Worm (Caenorhabditis elegans) whole organism, young adult: Measurements from ENCODE around the gene pxmp-4.

Experiments used
- B0261.1 ChIP-seq: sonication (generic microtip); optimal IDR thresholded peaks from 2 replicates; lab custom pipeline; 2016; ENCODE audit warnings: mild to moderate bottlenecking, missing genetic modification characterization, moderate library complexity, missing compliant biosample characterization
- D2030.7 ChIP-seq: fragments of 200-800 bp; sonication (Bioruptor generic); IDR thresholded peaks from 2 replicates; pipeline ENCODE4 v1.3.6; 2022; ENCODE audit warnings: missing genetic modification reagents, missing genetic modification characterization, missing compliant biosample characterization
- F10E7.11 ChIP-seq: sonication (generic microtip); optimal IDR thresholded peaks from 2 replicates; lab custom pipeline; 2017; ENCODE audit warnings: mild to moderate bottlenecking, missing genetic modification characterization, moderate library complexity, missing compliant biosample characterization
- F23B12.7 ChIP-seq: sonication (generic microtip); optimal IDR thresholded peaks from 2 replicates; lab custom pipeline; 2017; ENCODE audit warnings: missing genetic modification characterization, mild to moderate bottlenecking, missing compliant biosample characterization, antibody characterized with exemption, moderate library complexity; ENCODE audit not compliant: insufficient read depth
- F55B11.4 ChIP-seq: sonication (generic microtip); optimal IDR thresholded peaks from 2 replicates; lab custom pipeline; 2016; ENCODE audit warnings: missing compliant biosample characterization, missing genetic modification characterization, borderline replicate concordance; ENCODE audit not compliant: insufficient read depth
- F57A8.1 ChIP-seq: fragments of 200-800 bp; sonication (Bioruptor generic); optimal IDR thresholded peaks from 2 replicates; lab custom pipeline; 2018; ENCODE audit warnings: mild to moderate bottlenecking, missing genetic modification characterization, moderate library complexity, missing compliant biosample characterization
- F57C9.4 ChIP-seq: sonication (generic microtip); optimal IDR thresholded peaks from 2 replicates; lab custom pipeline; 2017; ENCODE audit warnings: mild to moderate bottlenecking, missing genetic modification characterization, missing compliant biosample characterization
- K12H6.12 ChIP-seq: fragments of 200-800 bp; sonication (Bioruptor generic); optimal IDR thresholded peaks from 2 replicates; lab custom pipeline; 2018; ENCODE audit warnings: mild to moderate bottlenecking, missing genetic modification characterization, missing compliant biosample characterization
- T07F8.4 ChIP-seq: sonication (generic microtip); optimal IDR thresholded peaks from 2 replicates; lab custom pipeline; 2016; ENCODE audit warnings: mild to moderate bottlenecking, missing genetic modification characterization, moderate library complexity, missing compliant biosample characterization
- Y56A3A.18 ChIP-seq: fragments of 200-800 bp; sonication (Bioruptor generic); IDR thresholded peaks from 2 replicates; pipeline ENCODE4 v1.3.6; 2022; ENCODE audit warnings: missing genetic modification reagents, missing genetic modification characterization, missing compliant biosample characterization
- Y95B8A.8 ChIP-seq: fragments of 200-800 bp; sonication (Bioruptor generic); IDR thresholded peaks from 2 replicates; pipeline ENCODE4 v1.3.6; 2022; ENCODE audit warnings: missing genetic modification reagents, missing genetic modification characterization, missing compliant biosample characterization
- aptf-2 ChIP-seq: fragments of 200-800 bp; sonication (Bioruptor generic); conservative IDR thresholded peaks from 2 replicates; pipeline ENCODE4 v1.3.6; 2022; ENCODE audit warnings: missing genetic modification reagents, missing genetic modification characterization, missing compliant biosample characterization
- aptf-3 ChIP-seq: fragments of 200-800 bp; sonication (Bioruptor generic); IDR thresholded peaks from 2 replicates; pipeline ENCODE4 v1.3.6; 2022; ENCODE audit warnings: missing genetic modification characterization, missing compliant biosample characterization
- atf-7 ChIP-seq: sonication (generic microtip); optimal IDR thresholded peaks from 2 replicates; lab custom pipeline; 2017; ENCODE audit warnings: mild to moderate bottlenecking, missing genetic modification characterization, missing compliant biosample characterization
- athp-1 ChIP-seq: sonication (generic microtip); optimal IDR thresholded peaks from 2 replicates; lab custom pipeline; 2017; ENCODE audit warnings: mild to moderate bottlenecking, missing genetic modification characterization, missing compliant biosample characterization
- bed-1 ChIP-seq: fragments of 200-800 bp; sonication (Bioruptor generic); IDR thresholded peaks from 2 replicates; pipeline ENCODE4 v1.3.6; 2022; ENCODE audit warnings: missing genetic modification reagents, missing genetic modification characterization, missing compliant biosample characterization
- ccch-3 ChIP-seq: fragments of 200-800 bp; sonication (Bioruptor generic); optimal IDR thresholded peaks from 2 replicates; lab custom pipeline; 2018; ENCODE audit warnings: mild to moderate bottlenecking, missing genetic modification characterization, missing compliant biosample characterization
- cebp-1 ChIP-seq, 2 experiments: fragments of 200-800 bp in 1 of 2; sonication (Bioruptor generic) in 1 of 2; sonication (generic microtip) in 1 of 2; IDR thresholded peaks in 1 of 2; optimal IDR thresholded peaks in 1 of 2; 2 replicates each; pipeline versions ENCODE4 v1.3.6 to Lab custom; 2017 to 2022; ENCODE audit warnings: missing compliant biosample characterization in 2 of 2, missing genetic modification characterization in 2 of 2, mild to moderate bottlenecking in 1 of 2, missing genetic modification reagents in 1 of 2, moderate library complexity in 1 of 2
- cebp-2 ChIP-seq: fragments of 200-800 bp; sonication (Bioruptor generic); IDR thresholded peaks from 2 replicates; pipeline ENCODE4 v1.3.6; 2022; ENCODE audit warnings: missing genetic modification characterization, missing compliant biosample characterization
- ceh-40 ChIP-seq: fragments of 200-800 bp; sonication (Bioruptor generic); IDR thresholded peaks from 2 replicates; pipeline ENCODE4 v1.3.6; 2022; ENCODE audit warnings: missing genetic modification characterization, missing compliant biosample characterization
- ceh-91 ChIP-seq: fragments of 200-800 bp; sonication (Bioruptor generic); IDR thresholded peaks from 2 replicates; pipeline ENCODE4 v1.3.6; 2022; ENCODE audit warnings: missing genetic modification reagents, missing genetic modification characterization, missing compliant biosample characterization
- dpl-1 ChIP-seq: fragments of 150-350 bp; optimal IDR thresholded peaks from 2 replicates; lab custom pipeline; 2014; ENCODE audit warnings: missing biosample characterization, missing genetic modification reagents, missing genetic modification characterization
- ekl-4 ChIP-seq: fragments of 200-800 bp; sonication (Bioruptor generic); IDR thresholded peaks from 2 replicates; pipeline ENCODE4 v1.3.6; 2022; ENCODE audit warnings: missing genetic modification reagents, missing genetic modification characterization, missing compliant biosample characterization
- him-1 ChIP-seq: sonication (generic microtip); optimal IDR thresholded peaks from 2 replicates; lab custom pipeline; 2016; ENCODE audit warnings: missing genotype, missing genetic modification reagents, missing genetic modification characterization, missing compliant biosample characterization
- hmg-20 ChIP-seq: fragments of 200-800 bp; sonication (Bioruptor generic); IDR thresholded peaks from 2 replicates; pipeline ENCODE4 v1.3.6; 2022; ENCODE audit warnings: missing genetic modification reagents, missing genetic modification characterization, missing compliant biosample characterization
- lsy-27 ChIP-seq: sonication (generic microtip); optimal IDR thresholded peaks from 2 replicates; lab custom pipeline; 2017; ENCODE audit warnings: missing genetic modification characterization, mild to moderate bottlenecking, missing compliant biosample characterization, antibody characterized with exemption, missing genotype, borderline replicate concordance; ENCODE audit not compliant: insufficient read depth
- madf-10 ChIP-seq: sonication (generic microtip); optimal IDR thresholded peaks from 2 replicates; lab custom pipeline; 2016; ENCODE audit warnings: mild to moderate bottlenecking, missing genetic modification characterization, missing compliant biosample characterization
- madf-3 ChIP-seq: fragments of 200-800 bp; sonication (Bioruptor generic); IDR thresholded peaks from 2 replicates; pipeline ENCODE4 v1.3.6; 2022; ENCODE audit warnings: missing genetic modification reagents, missing genetic modification characterization, missing compliant biosample characterization
- madf-8 ChIP-seq: fragments of 200-800 bp; sonication (Bioruptor generic); conservative IDR thresholded peaks from 2 replicates; pipeline ENCODE4 v1.3.6; 2022; ENCODE audit warnings: missing genetic modification reagents, missing genetic modification characterization, missing compliant biosample characterization
- mel-28 ChIP-seq: sonication (generic microtip); optimal IDR thresholded peaks from 2 replicates; lab custom pipeline; 2016; ENCODE audit warnings: borderline replicate concordance, mild to moderate bottlenecking, missing genetic modification characterization, missing compliant biosample characterization
- mxl-1 ChIP-seq: sonication (generic microtip); optimal IDR thresholded peaks from 2 replicates; lab custom pipeline; 2016; ENCODE audit warnings: missing genetic modification characterization, missing compliant biosample characterization
- nfyb-1 ChIP-seq: fragments of 200-800 bp; sonication (Bioruptor generic); IDR thresholded peaks from 2 replicates; pipeline ENCODE4 v1.3.6; 2022; ENCODE audit warnings: missing genetic modification reagents, missing genetic modification characterization, missing compliant biosample characterization
- nhr-120 ChIP-seq: fragments of 200-800 bp; sonication (Bioruptor generic); IDR thresholded peaks from 2 replicates; pipeline ENCODE4 v1.3.6; 2022; ENCODE audit warnings: missing genetic modification characterization, missing compliant biosample characterization
- nhr-179 ChIP-seq: sonication (generic microtip); optimal IDR thresholded peaks from 2 replicates; lab custom pipeline; 2016; ENCODE audit warnings: mild to moderate bottlenecking, missing genetic modification characterization, missing compliant biosample characterization
- nhr-80 ChIP-seq: sonication (generic microtip); optimal IDR thresholded peaks from 2 replicates; lab custom pipeline; 2016; ENCODE audit warnings: missing genetic modification characterization, missing compliant biosample characterization
- nhr-90 ChIP-seq: sonication (generic microtip); optimal IDR thresholded peaks from 2 replicates; lab custom pipeline; 2016; ENCODE audit warnings: missing genotype, mild to moderate bottlenecking, missing genetic modification characterization, missing compliant biosample characterization
- rcor-1 ChIP-seq: fragments of 200-800 bp; sonication (Bioruptor generic); IDR thresholded peaks from 2 replicates; pipeline ENCODE4 v1.3.6; 2022; ENCODE audit warnings: missing genetic modification reagents, missing genetic modification characterization, missing compliant biosample characterization
- sdz-38 ChIP-seq: sonication (generic microtip); optimal IDR thresholded peaks from 2 replicates; lab custom pipeline; 2016; ENCODE audit warnings: missing genotype, missing genetic modification characterization, missing compliant biosample characterization
- snpc-1.1 ChIP-seq: sonication (generic microtip); optimal IDR thresholded peaks from 2 replicates; lab custom pipeline; 2017; ENCODE audit warnings: missing genetic modification characterization, mild to moderate bottlenecking, missing compliant biosample characterization, antibody characterized with exemption, moderate library complexity, missing genotype, missing genetic modification reagents; ENCODE audit not compliant: insufficient read depth
- snpc-4 ChIP-seq, 5 experiments: fragments of 150-350 bp in 1 of 5; sonication (generic microtip) in 4 of 5; optimal IDR thresholded peaks; 2 replicates each; lab custom pipeline; 2014 to 2018; ENCODE audit warnings: missing genetic modification characterization in 5 of 5, missing biosample characterization in 3 of 5, antibody characterized with exemption in 2 of 5, mild to moderate bottlenecking in 2 of 5, missing compliant biosample characterization in 2 of 5, missing genotype in 2 of 5, moderate library complexity in 2 of 5, missing genetic modification reagents in 1 of 5
- tbp1 ChIP-seq: fragments of 200-800 bp; sonication (Bioruptor generic); optimal IDR thresholded peaks from 2 replicates; lab custom pipeline; 2018; ENCODE audit warnings: mild to moderate bottlenecking, missing genetic modification characterization, missing compliant biosample characterization
- tbx-9 ChIP-seq: sonication (generic microtip); optimal IDR thresholded peaks from 2 replicates; lab custom pipeline; 2016; ENCODE audit warnings: borderline replicate concordance, missing genetic modification characterization, inconsistent platforms, missing compliant biosample characterization
- unc-130 ChIP-seq: sonication (generic microtip); optimal IDR thresholded peaks from 2 replicates; lab custom pipeline; 2016; ENCODE audit warnings: missing genetic modification reagents, missing genetic modification characterization, missing compliant biosample characterization
- unc-62 ChIP-seq: fragments of 150-350 bp; optimal IDR thresholded peaks from 2 replicates; lab custom pipeline; 2014; ENCODE audit warnings: missing biosample characterization, missing genetic modification reagents, missing genetic modification characterization
- xnd-1 ChIP-seq: sonication (generic microtip); optimal IDR thresholded peaks from 2 replicates; lab custom pipeline; 2016; ENCODE audit warnings: missing genotype, missing genetic modification reagents, missing genetic modification characterization, missing compliant biosample characterization
- ztf-28 ChIP-seq: fragments of 200-800 bp; sonication (Bioruptor generic); IDR thresholded peaks from 2 replicates; pipeline ENCODE4 v1.3.6; 2022; ENCODE audit warnings: missing genetic modification reagents, missing genetic modification characterization, missing compliant biosample characterization
- ztf-3 ChIP-seq: fragments of 200-800 bp; sonication (Bioruptor generic); optimal IDR thresholded peaks from 2 replicates; lab custom pipeline; 2018; ENCODE audit warnings: mild to moderate bottlenecking, missing genetic modification characterization, missing compliant biosample characterization

pxmp-4 gene

ce11 chrIV:295734-296201 lies 41.2 kb downstream of the pxmp-4 start (continued):
- TF ChIP-seq F55B11.4 (tag; lab: Kevin White, UChicago), result no peak
- TF ChIP-seq snpc-1.1 (tag; lab: Kevin White, UChicago), result no peak
- no peak for TF ChIP-seq sdz-38 (tag; lab: Kevin White, UChicago)
- peak; percentile 77 for TF ChIP-seq atf-7 (tag; lab: Kevin White, UChicago)
- TF ChIP-seq Y56A3A.18 (GFP tag; lab: Robert Waterston, UW), result no peak
- no peak for TF ChIP-seq aptf-3 (GFP tag; lab: Robert Waterston, UW)
- peak; percentile 33 for TF ChIP-seq tbp1
- no peak for TF ChIP-seq F23B12.7 (tag; lab: Kevin White, UChicago)
- no peak for TF ChIP-seq ztf-28
- no peak for TF ChIP-seq aptf-2 (GFP tag; lab: Robert Waterston, UW)
- 0 out of 2 replicates have a peak, but pooled peaks have one; percentile 33 for TF ChIP-seq ekl-4 (GFP tag; lab: Robert Waterston, UW)
- TF ChIP-seq D2030.7, result no peak
- TF ChIP-seq cebp-1 (GFP tag; IDR thresholded peaks at IDR 0.05; lab: Robert Waterston, UW), result no peak
- TF ChIP-seq cebp-1 (tag; optimal IDR thresholded peaks at IDR 0.05; lab: Kevin White, UChicago), result peak; percentile 33
- TF ChIP-seq unc-62, result no peak
- no peak for TF ChIP-seq nhr-179 (tag; lab: Kevin White, UChicago)
- no peak for TF ChIP-seq mel-28 (tag; lab: Kevin White, UChicago)
- no peak for TF ChIP-seq hmg-20 (GFP tag; lab: Robert Waterston, UW)
- TF ChIP-seq rcor-1, result no peak
- no peak for TF ChIP-seq F57A8.1
- TF ChIP-seq K12H6.12, result no peak
- no peak for TF ChIP-seq F57C9.4 (tag; lab: Kevin White, UChicago)
- TF ChIP-seq lsy-27 (tag; lab: Kevin White, UChicago), result no peak
- no peak for TF ChIP-seq athp-1 (tag; lab: Kevin White, UChicago)
- TF ChIP-seq nhr-80, result peak; percentile 95
- TF ChIP-seq nfyb-1, result 0 out of 2 replicates have a peak, but pooled peaks have one; percentile 59
- TF ChIP-seq madf-8 (GFP tag; lab: Robert Waterston, UW), result no peak
- TF ChIP-seq dpl-1, result no peak
- TF ChIP-seq Y95B8A.8, result no peak
- no peak for TF ChIP-seq xnd-1 (tag; lab: Kevin White, UChicago)
- 0 out of 2 replicates have a peak, but pooled peaks have one; percentile 62 for TF ChIP-seq nhr-120 (GFP tag; lab: Robert Waterston, UW)
- peak; percentile 62 for TF ChIP-seq madf-10
- TF ChIP-seq snpc-4 (GFP tag; optimal IDR thresholded peaks at IDR 0.05; lab: Kevin White, UChicago), result no peak
- TF ChIP-seq snpc-4 (tag; optimal IDR thresholded peaks at IDR 0.05; lab: Kevin White, UChicago), result peak in 1 of 4 experiments; percentile 10
- TF ChIP-seq unc-130 (GFP tag; lab: Kevin White, UChicago), result no peak
- peak; percentile 39 for TF ChIP-seq nhr-90 (tag; lab: Kevin White, UChicago)
- no peak for TF ChIP-seq mxl-1 (tag; lab: Kevin White, UChicago)
- peak; percentile 0 for TF ChIP-seq ztf-3 (GFP tag; lab: Kevin White, UChicago)
- no peak for TF ChIP-seq tbx-9
- no peak for TF ChIP-seq F10E7.11 (tag; lab: Kevin White, UChicago)
- TF ChIP-seq cebp-2 (GFP tag; lab: Robert Waterston, UW), result no peak
- TF ChIP-seq ccch-3 (GFP tag; lab: Kevin White, UChicago), result no peak
- no peak for TF ChIP-seq T07F8.4 (tag; lab: Kevin White, UChicago)
- no peak for TF ChIP-seq him-1 (tag; lab: Kevin White, UChicago)
- TF ChIP-seq B0261.1, result no peak
- TF ChIP-seq madf-3, result no peak
- no peak for TF ChIP-seq bed-1
- TF ChIP-seq ceh-91, result no peak
- TF ChIP-seq ceh-40 (GFP tag; lab: Robert Waterston, UW), result no peak
